Fruit fly (Drosophila melanogaster): ENCODE measurements around the gene CG15561.

Gene CG15561

DNA sequence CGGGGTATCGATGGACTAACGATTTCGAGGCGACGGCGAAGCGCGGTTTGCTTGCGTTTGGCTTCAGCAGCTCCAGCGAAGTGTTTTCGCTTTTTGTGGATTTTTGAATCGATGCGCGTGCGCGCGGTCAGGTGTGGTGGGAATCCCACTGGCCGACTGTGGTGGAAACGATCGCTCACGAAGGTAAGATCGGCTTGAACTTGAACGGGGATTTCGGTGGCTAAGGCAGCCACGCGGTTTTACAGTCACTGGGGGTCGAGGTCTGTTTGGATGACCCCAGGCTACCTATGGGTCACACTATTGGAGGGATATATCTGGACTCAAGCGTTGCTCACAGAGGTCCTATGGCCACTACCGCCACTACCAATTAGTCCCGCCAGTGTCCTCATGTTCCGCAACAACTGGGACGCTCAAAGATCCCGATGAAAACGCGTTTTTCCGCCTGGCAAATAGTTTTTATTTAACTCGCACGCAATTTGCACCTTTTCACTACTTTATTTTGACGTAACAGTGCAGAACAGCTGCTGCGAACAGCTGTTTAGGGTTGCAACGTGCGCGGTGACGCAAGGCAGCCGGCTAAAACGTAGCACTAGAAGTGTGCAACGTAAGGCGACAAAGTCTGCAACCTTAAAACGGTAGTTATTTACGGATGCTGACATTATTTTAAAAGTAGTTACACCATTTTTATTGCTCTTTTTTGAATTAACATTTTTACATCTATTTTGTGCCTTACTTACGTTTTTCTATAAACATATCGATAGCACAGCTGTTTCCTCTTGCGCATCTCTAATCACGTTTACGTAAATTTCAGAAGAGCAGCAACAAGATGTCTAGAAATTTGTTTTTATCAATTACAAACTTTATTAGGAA is 36.6 kb upstream of the CG15561 start, which contains the start of the genes qless and mRpL32 (continued):
- no peak for TF ChIP-seq fd59A (GFP tag; optimal IDR thresholded peaks at IDR 0.05)
- no peak for TF ChIP-seq CG6854 (GFP tag; optimal IDR thresholded peaks at IDR 0.05)

DNA sequence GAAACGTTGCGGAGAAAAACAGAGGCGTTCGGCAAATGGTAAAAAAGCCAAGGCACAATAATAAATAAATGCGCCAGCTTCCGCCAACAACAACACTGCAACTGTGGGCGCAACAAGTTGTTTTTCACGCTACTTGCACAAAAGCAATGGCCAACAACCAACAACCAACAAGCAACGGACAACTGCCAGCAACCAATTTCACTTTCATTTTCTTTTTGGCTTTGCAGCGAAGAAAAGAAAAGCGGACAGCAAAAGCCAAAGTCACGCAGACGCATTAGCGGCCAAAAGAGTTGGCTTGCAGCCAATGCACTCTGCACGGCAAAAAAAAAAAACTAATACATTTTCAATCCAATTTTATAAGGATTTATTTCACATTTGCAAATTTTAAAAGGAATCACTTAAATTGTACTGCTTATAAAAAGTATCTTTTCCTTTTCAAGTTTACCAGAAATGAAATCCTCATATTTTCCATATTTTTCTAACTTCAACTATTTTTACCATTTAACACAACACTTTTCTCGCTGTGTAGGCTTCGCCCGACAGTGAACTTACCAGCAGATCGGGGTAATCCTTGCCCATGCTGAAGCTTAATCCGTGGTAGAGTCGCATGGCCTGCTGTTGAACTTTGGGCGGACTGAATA is 35.5 kb upstream of the CG15561 start:
- TF ChIP-seq achi (GFP tag; optimal IDR thresholded peaks at IDR 0.05), result no peak
- no peak for TF ChIP-seq CG16779 (tag; optimal IDR thresholded peaks at IDR 0.05)
- TF ChIP-seq topi (GFP tag; optimal IDR thresholded peaks at IDR 0.05), result peak; percentile 1
- TF ChIP-seq CG3032 (tag; optimal IDR thresholded peaks at IDR 0.05), result no peak
- TF ChIP-seq dac (GFP tag; optimal IDR thresholded peaks at IDR 0.05), result peak; percentile 16
- TF ChIP-seq acj6 (GFP tag; optimal IDR thresholded peaks at IDR 0.05), result peak; percentile 32
- TF ChIP-seq Gug (GFP tag; IDR thresholded peaks at IDR 0.05), result peak; percentile 69
- peak; percentile 44 for TF ChIP-seq OdsH (GFP tag; optimal IDR thresholded peaks at IDR 0.05)
- TF ChIP-seq Hr39 (GFP tag; optimal IDR thresholded peaks at IDR 0.05), result no peak
- TF ChIP-seq dsx (GFP tag; optimal IDR thresholded peaks at IDR 0.05; ENCODE audit: poor library complexity, severe bottlenecking), result no peak
- no peak for TF ChIP-seq Ets21C (GFP tag; optimal IDR thresholded peaks at IDR 0.05)
- TF ChIP-seq CG8119 (GFP tag; IDR thresholded peaks at IDR 0.05), result peak; percentile 87
- TF ChIP-seq Sox14 (GFP tag; optimal IDR thresholded peaks at IDR 0.05), result peak; percentile 13
- no peak for TF ChIP-seq spab (GFP tag; optimal IDR thresholded peaks at IDR 0.05)
- no peak for TF ChIP-seq Smox (GFP tag; optimal IDR thresholded peaks at IDR 0.05)
- no peak for TF ChIP-seq Hr38 (GFP tag; optimal IDR thresholded peaks at IDR 0.05)
- TF ChIP-seq svp (GFP tag), result no peak
- peak; percentile 65 for TF ChIP-seq CG4318 (GFP tag; optimal IDR thresholded peaks at IDR 0.05)
- TF ChIP-seq Sox15 (GFP tag; optimal IDR thresholded peaks at IDR 0.05), result no peak
- no peak for TF ChIP-seq CG31627 (GFP tag; optimal IDR thresholded peaks at IDR 0.05)
- TF ChIP-seq CG32006 (GFP tag; optimal IDR thresholded peaks at IDR 0.05), result peak; percentile 88
- peak; percentile 80 for TF ChIP-seq eg (GFP tag; IDR thresholded peaks at IDR 0.05)
- no peak for TF ChIP-seq Lpt (GFP tag; optimal IDR thresholded peaks at IDR 0.05)
- no peak for TF ChIP-seq Sox102F (GFP tag; optimal IDR thresholded peaks at IDR 0.05)
- no peak for TF ChIP-seq CG11902 (GFP tag; optimal IDR thresholded peaks at IDR 0.05)
- no peak for TF ChIP-seq Eip93F (GFP tag; optimal IDR thresholded peaks at IDR 0.05)
- peak; percentile 57 for TF ChIP-seq CG6163 (GFP tag; IDR thresholded peaks at IDR 0.05)
- TF ChIP-seq CG34406 (GFP tag; optimal IDR thresholded peaks at IDR 0.05), result peak; percentile 31
- TF ChIP-seq CG6854 (GFP tag; optimal IDR thresholded peaks at IDR 0.05), result no peak
- peak; percentile 5 for TF ChIP-seq esn (GFP tag; optimal IDR thresholded peaks at IDR 0.05)
- TF ChIP-seq CG7368 (GFP tag; optimal IDR thresholded peaks at IDR 0.05), result no peak
- no peak for TF ChIP-seq Eip75B (GFP tag; optimal IDR thresholded peaks at IDR 0.05)
- 0 out of 2 replicates have a peak, but pooled peaks have one; percentile 50 for TF ChIP-seq CG11294 (GFP tag; IDR thresholded peaks at IDR 0.05)
- TF ChIP-seq lz (GFP tag; optimal IDR thresholded peaks at IDR 0.05), result no peak
- peak; percentile 1 for TF ChIP-seq Blimp-1 (GFP tag; optimal IDR thresholded peaks at IDR 0.05)
- peak; percentile 92 for TF ChIP-seq Hr4 (GFP tag; optimal IDR thresholded peaks at IDR 0.05)
- peak in 1 of 2 experiments; percentile 47 for TF ChIP-seq salr (GFP tag; optimal IDR thresholded peaks at IDR 0.05)
- TF ChIP-seq CG15336 (GFP tag; IDR thresholded peaks at IDR 0.05), result peak; percentile 92
- peak; percentile 61 for TF ChIP-seq net (GFP tag; optimal IDR thresholded peaks at IDR 0.05)
- TF ChIP-seq cyc (GFP tag; optimal IDR thresholded peaks at IDR 0.05), result no peak
- TF ChIP-seq Eip78C (GFP tag), result peak; percentile 85
- peak; percentile 84 for TF ChIP-seq CG6276 (GFP tag; optimal IDR thresholded peaks at IDR 0.05)
- TF ChIP-seq CG10631 (GFP tag; optimal IDR thresholded peaks at IDR 0.05), result no peak
- TF ChIP-seq CG11762 (GFP tag; optimal IDR thresholded peaks at IDR 0.05; ENCODE audit: insufficient read depth), result no peak
- no peak for TF ChIP-seq CG3919 (GFP tag; optimal IDR thresholded peaks at IDR 0.05)
- peak; percentile 52 for TF ChIP-seq pdm3 (GFP tag; optimal IDR thresholded peaks at IDR 0.05)

All from whole organism, prepupa.